Worm (Caenorhabditis elegans) whole organism, L4 larva: ENCODE data around the gene Y7A5A.5.

Experiments
- F10B5.3 ChIP-seq: sonication (generic microtip); optimal IDR thresholded peaks from 2 replicates; lab custom pipeline; 2016; ENCODE audit warnings: mild to moderate bottlenecking, missing genetic modification characterization, missing compliant biosample characterization
- F37D6.2 ChIP-seq: sonication (generic microtip); optimal IDR thresholded peaks from 2 replicates; lab custom pipeline; 2016; ENCODE audit warnings: mild to moderate bottlenecking, missing genetic modification characterization, missing compliant biosample characterization
- F44E2.7 ChIP-seq: fragments of 200-800 bp; sonication (Bioruptor generic); IDR thresholded peaks from 2 replicates; pipeline ENCODE4 v2.1.2; 2022; ENCODE audit warnings: missing genetic modification characterization, missing compliant biosample characterization
- F49E8.2 ChIP-seq: sonication (generic microtip); optimal IDR thresholded peaks from 2 replicates; lab custom pipeline; 2016; ENCODE audit warnings: missing compliant biosample characterization, mild to moderate bottlenecking, missing genetic modification characterization, borderline replicate concordance
- Y5F2A.4 ChIP-seq: fragments of 200-800 bp; sonication (Bioruptor generic); optimal IDR thresholded peaks from 2 replicates; lab custom pipeline; 2018; ENCODE audit warnings: mild to moderate bottlenecking, missing genetic modification characterization, missing compliant biosample characterization
- Y75B8A.6 ChIP-seq: fragments of 200-800 bp; sonication (Bioruptor generic); IDR thresholded peaks from 2 replicates; pipeline ENCODE4 v1.3.6; 2022; ENCODE audit warnings: missing genetic modification reagents, missing genetic modification characterization, missing compliant biosample characterization
- ZK337.2 ChIP-seq: fragments of 200-800 bp; sonication (Bioruptor generic); IDR thresholded peaks from 2 replicates; pipeline ENCODE4 v1.3.6; 2022; ENCODE audit warnings: missing genetic modification reagents, missing genetic modification characterization, missing compliant biosample characterization
- ZK546.5 ChIP-seq, 2 experiments: sonication (generic microtip); optimal IDR thresholded peaks; 2 replicates each; lab custom pipeline; 2017; ENCODE audit warnings: missing biosample characterization in 2 of 2, missing genetic modification characterization in 2 of 2
- aha-1 ChIP-seq: fragments of 150-350 bp; peaks from one replicate; lab custom pipeline; 2014; ENCODE audit warnings: missing biosample characterization, missing genetic modification characterization
- aly-2 ChIP-seq: sonication (generic microtip); optimal IDR thresholded peaks from 2 replicates; lab custom pipeline; 2018; ENCODE audit warnings: missing biosample characterization, missing genetic modification characterization
- ama-1 ChIP-seq: fragments of 150-350 bp; optimal IDR thresholded peaks from 2 replicates; lab custom pipeline; 2014; ENCODE audit warnings: inconsistent platforms, mixed read lengths
- arid-1 ChIP-seq: fragments of 200-800 bp; sonication (Bioruptor generic); conservative IDR thresholded peaks from 2 replicates; pipeline ENCODE4 v1.3.6; 2022; ENCODE audit warnings: missing genetic modification reagents, missing genetic modification characterization, missing compliant biosample characterization
- attf-4 ChIP-seq: sonication (generic microtip); optimal IDR thresholded peaks from 3 replicates; lab custom pipeline; 2017; ENCODE audit warnings: missing biosample characterization, missing genetic modification characterization
- ceh-20 ChIP-seq: fragments of 200-800 bp; sonication (Bioruptor generic); IDR thresholded peaks from 2 replicates; pipeline ENCODE4 v1.3.6; 2022; ENCODE audit warnings: missing genetic modification reagents, missing genetic modification characterization, missing compliant biosample characterization
- ceh-28 ChIP-seq: fragments of 150-350 bp; optimal IDR thresholded peaks from 2 replicates; lab custom pipeline; 2014; ENCODE audit warnings: missing biosample characterization, missing genetic modification reagents, missing genetic modification characterization
- ceh-32 ChIP-seq: sonication (generic microtip); optimal IDR thresholded peaks from 2 replicates; lab custom pipeline; 2016; ENCODE audit warnings: mild to moderate bottlenecking, missing genetic modification characterization, missing compliant biosample characterization; ENCODE audit not compliant: poor library complexity
- ceh-44 ChIP-seq: fragments of 200-800 bp; sonication (Bioruptor generic); IDR thresholded peaks from 2 replicates; pipeline ENCODE4 v1.3.6; 2022; ENCODE audit warnings: missing genetic modification reagents, missing genetic modification characterization, missing compliant biosample characterization
- ces-1 ChIP-seq: fragments of 150-350 bp; sonication (generic microtip); optimal IDR thresholded peaks from 4 replicates; lab custom pipeline; 2014; ENCODE audit warnings: missing biosample characterization, missing genetic modification reagents, missing genetic modification characterization
- cey-2 ChIP-seq: sonication (generic microtip); optimal IDR thresholded peaks from 3 replicates; lab custom pipeline; 2017; ENCODE audit warnings: missing genetic modification characterization, mild to moderate bottlenecking, missing compliant biosample characterization, antibody characterized with exemption, borderline replicate concordance; ENCODE audit not compliant: insufficient read depth
- ctbp-1 ChIP-seq: fragments of 200-800 bp; sonication (Bioruptor generic); IDR thresholded peaks from 2 replicates; pipeline ENCODE4 v1.3.6; 2022; ENCODE audit warnings: missing genetic modification reagents, missing genetic modification characterization, missing compliant biosample characterization
- daf-12 ChIP-seq: fragments of 150-350 bp; optimal IDR thresholded peaks from 2 replicates; lab custom pipeline; 2014; ENCODE audit warnings: missing biosample characterization, missing genetic modification reagents, missing genetic modification characterization
- daf-8 ChIP-seq: fragments of 200-800 bp; sonication (Bioruptor generic); IDR thresholded peaks from 2 replicates; pipeline ENCODE4 v1.3.6; 2022; ENCODE audit warnings: missing genetic modification characterization, missing compliant biosample characterization
- dmd-8 ChIP-seq: fragments of 200-800 bp; sonication (Bioruptor generic); IDR thresholded peaks from 2 replicates; pipeline ENCODE4 v1.3.6; 2022; ENCODE audit warnings: missing genetic modification characterization, missing compliant biosample characterization
- duxl-1 ChIP-seq: sonication (generic microtip); optimal IDR thresholded peaks from 2 replicates; lab custom pipeline; 2016; ENCODE audit warnings: mild to moderate bottlenecking, missing genetic modification characterization, moderate library complexity, missing compliant biosample characterization; ENCODE audit not compliant: poor library complexity
- fkh-10 ChIP-seq: fragments of 150-350 bp; optimal IDR thresholded peaks from 2 replicates; lab custom pipeline; 2014; ENCODE audit warnings: missing biosample characterization, missing genetic modification reagents, missing genetic modification characterization
- fos-1 ChIP-seq: fragments of 150-350 bp; optimal IDR thresholded peaks from 2 replicates; lab custom pipeline; 2014; ENCODE audit warnings: missing biosample characterization, missing genetic modification characterization
- hlh-11 ChIP-seq: fragments of 200-800 bp; sonication (Bioruptor generic); optimal IDR thresholded peaks from 2 replicates; lab custom pipeline; 2018; ENCODE audit warnings: mild to moderate bottlenecking, missing genetic modification characterization, missing compliant biosample characterization
- hlh-30 ChIP-seq: sonication (generic microtip); optimal IDR thresholded peaks from 2 replicates; lab custom pipeline; 2017; ENCODE audit warnings: antibody characterized with exemption, mild to moderate bottlenecking, missing genetic modification characterization, missing compliant biosample characterization; ENCODE audit not compliant: insufficient read depth
- hmg-1.1 ChIP-seq: fragments of 200-800 bp; sonication (Bioruptor generic); IDR thresholded peaks from 2 replicates; pipeline ENCODE4 v1.3.6; 2022; ENCODE audit warnings: missing genetic modification reagents, missing genetic modification characterization, missing compliant biosample characterization
- jun-1 ChIP-seq: fragments of 150-350 bp; optimal IDR thresholded peaks from 2 replicates; lab custom pipeline; 2014; ENCODE audit warnings: missing biosample characterization, missing genetic modification reagents, missing genetic modification characterization
- lir-3 ChIP-seq: sonication (generic microtip); optimal IDR thresholded peaks from 2 replicates; lab custom pipeline; 2016; ENCODE audit warnings: mild to moderate bottlenecking, missing genetic modification characterization, missing compliant biosample characterization
- lsy-2 ChIP-seq, 2 experiments: fragments of 150-350 bp in 1 of 2; sonication (generic microtip) in 1 of 2; optimal IDR thresholded peaks; 2 replicates each; lab custom pipeline; 2014 to 2017; ENCODE audit warnings: missing biosample characterization in 2 of 2, missing genetic modification characterization in 2 of 2
- madf-5 ChIP-seq, 2 experiments: fragments of 200-800 bp; sonication (Bioruptor generic); IDR thresholded peaks; 2 replicates each; pipeline ENCODE4 v1.3.6; 2022; ENCODE audit warnings: missing compliant biosample characterization in 2 of 2, missing genetic modification characterization in 2 of 2
- mdl-1 ChIP-seq, 2 experiments: fragments of 150-350 bp in 1 of 2; sonication (generic microtip) in 1 of 2; optimal IDR thresholded peaks; 2 replicates each; lab custom pipeline; 2014 to 2017; ENCODE audit warnings: missing biosample characterization in 2 of 2, missing genetic modification characterization in 2 of 2
- mes-2 ChIP-seq: sonication (generic microtip); optimal IDR thresholded peaks from 2 replicates; lab custom pipeline; 2016; ENCODE audit warnings: missing genotype, mild to moderate bottlenecking, missing genetic modification characterization, missing compliant biosample characterization; ENCODE audit not compliant: poor library complexity, severe bottlenecking
- nhr-10 ChIP-seq: fragments of 150-350 bp; optimal IDR thresholded peaks from 2 replicates; lab custom pipeline; 2014; ENCODE audit warnings: missing biosample characterization, missing genetic modification characterization
- nhr-102 ChIP-seq: sonication (generic microtip); optimal IDR thresholded peaks from 2 replicates; lab custom pipeline; 2016; ENCODE audit warnings: mild to moderate bottlenecking, missing genetic modification characterization, moderate library complexity, missing compliant biosample characterization
- nhr-11 ChIP-seq: fragments of 150-350 bp; optimal IDR thresholded peaks from 2 replicates; lab custom pipeline; 2014; ENCODE audit warnings: missing biosample characterization, missing genetic modification characterization
- nhr-237 ChIP-seq: sonication (generic microtip); optimal IDR thresholded peaks from 2 replicates; lab custom pipeline; 2017; ENCODE audit warnings: missing biosample characterization, missing genetic modification characterization
- nhr-25 ChIP-seq: sonication (generic microtip); optimal IDR thresholded peaks from 2 replicates; lab custom pipeline; 2017; ENCODE audit warnings: missing genetic modification characterization, mild to moderate bottlenecking, missing compliant biosample characterization, antibody characterized with exemption, moderate library complexity, borderline replicate concordance; ENCODE audit not compliant: insufficient read depth
- nhr-28 ChIP-seq: fragments of 150-350 bp; optimal IDR thresholded peaks from 2 replicates; lab custom pipeline; 2014; ENCODE audit warnings: missing biosample characterization, missing genetic modification characterization
- php-3 ChIP-seq: fragments of 200-800 bp; sonication (Bioruptor generic); IDR thresholded peaks from 2 replicates; pipeline ENCODE4 v1.3.6; 2022; ENCODE audit warnings: missing genetic modification reagents, missing genetic modification characterization, missing compliant biosample characterization
- set-16 ChIP-seq: fragments of 200-800 bp; sonication (Bioruptor generic); IDR thresholded peaks from 2 replicates; pipeline ENCODE4 v1.3.6; 2022; ENCODE audit warnings: missing genetic modification reagents, missing genetic modification characterization, missing compliant biosample characterization
- spr-1 ChIP-seq: sonication (generic microtip); optimal IDR thresholded peaks from 2 replicates; lab custom pipeline; 2016; ENCODE audit warnings: mild to moderate bottlenecking, missing genetic modification characterization, missing compliant biosample characterization
- spr-3 ChIP-seq: fragments of 200-800 bp; sonication (Bioruptor generic); optimal IDR thresholded peaks from 2 replicates; lab custom pipeline; 2018; ENCODE audit warnings: mild to moderate bottlenecking, missing genetic modification characterization, missing compliant biosample characterization
- tra-1 ChIP-seq: fragments of 200-800 bp; sonication (Bioruptor generic); IDR thresholded peaks from 2 replicates; pipeline ENCODE4 v1.3.6; 2022; ENCODE audit warnings: missing genetic modification reagents, missing genetic modification characterization, missing compliant biosample characterization
- unc-130 ChIP-seq: sonication (generic microtip); optimal IDR thresholded peaks from 2 replicates; lab custom pipeline; 2016; ENCODE audit warnings: missing genetic modification reagents, missing genetic modification characterization, missing compliant biosample characterization
- vab-7 ChIP-seq: fragments of 200-800 bp; sonication (Bioruptor generic); IDR thresholded peaks from 2 replicates; pipeline ENCODE4 v1.3.6; 2022; ENCODE audit warnings: missing genetic modification reagents, missing genetic modification characterization, missing compliant biosample characterization
- zfp-3 ChIP-seq: fragments of 200-800 bp; sonication (Bioruptor generic); conservative IDR thresholded peaks from 2 replicates; pipeline ENCODE4 v1.3.6; 2022; ENCODE audit warnings: missing genetic modification reagents, missing genetic modification characterization, missing compliant biosample characterization
- ztf-11 ChIP-seq: fragments of 150-350 bp; optimal IDR thresholded peaks from 2 replicates; lab custom pipeline; 2014; ENCODE audit warnings: missing biosample characterization, missing genetic modification characterization

The Y7A5A.5 gene

ce11 chrX:15741852-15742251 lies 44.8 kb downstream of the Y7A5A.5 start (continued):
- TF ChIP-seq fos-1 (tag; lab: Kevin White, UChicago), result no peak
- peak in 1 of 2 experiments; percentile 15 for TF ChIP-seq mdl-1 (tag; optimal IDR thresholded peaks at IDR 0.05; lab: Kevin White, UChicago)
- no peak for TF ChIP-seq ces-1 (GFP tag; lab: Kevin White, UChicago)
- peak; percentile 77 for TF ChIP-seq mes-2 (tag; lab: Kevin White, UChicago)
- TF ChIP-seq ceh-44 (GFP tag; lab: Robert Waterston, UW), result peak; percentile 89
- TF ChIP-seq attf-4 (tag; lab: Kevin White, UChicago), result no peak
- TF ChIP-seq aly-2 (tag; lab: Kevin White, UChicago), result no peak
- peak; percentile 68 for TF ChIP-seq nhr-102 (tag; lab: Kevin White, UChicago)
- TF ChIP-seq jun-1 (tag; lab: Kevin White, UChicago), result peak; percentile 43
- TF ChIP-seq zfp-3 (GFP tag; lab: Robert Waterston, UW), result no peak
- 0 out of 2 replicates have a peak, but pooled peaks have one; percentile 40 for TF ChIP-seq php-3 (GFP tag; lab: Robert Waterston, UW)
- TF ChIP-seq F37D6.2 (tag; lab: Kevin White, UChicago), result peak; percentile 67
- TF ChIP-seq F44E2.7 (GFP tag; lab: Robert Waterston, UW), result peak; percentile 62; the same call in 1 of the 2 replicates
- TF ChIP-seq nhr-10 (tag; lab: Kevin White, UChicago), result no peak
- TF ChIP-seq madf-5 (GFP tag; IDR thresholded peaks at IDR 0.05; lab: Robert Waterston, UW), result peak; percentile 82 to 84; a peak in 3 of 4 replicates
- no peak for TF ChIP-seq ZK546.5 (tag; optimal IDR thresholded peaks at IDR 0.05; lab: Kevin White, UChicago)
- peak; percentile 54 for TF ChIP-seq F49E8.2 (tag; lab: Kevin White, UChicago)
- TF ChIP-seq daf-8 (GFP tag; lab: Robert Waterston, UW), result peak; percentile 81; the same call in 1 of the 2 replicates
- peak; percentile 12 for TF ChIP-seq F10B5.3 (tag; lab: Kevin White, UChicago)
- no peak for TF ChIP-seq lsy-2 (tag; optimal IDR thresholded peaks at IDR 0.05; lab: Kevin White, UChicago)
- TF ChIP-seq ZK337.2 (GFP tag; lab: Robert Waterston, UW), result no peak
- no peak for TF ChIP-seq ceh-28
- TF ChIP-seq lir-3 (tag; lab: Kevin White, UChicago), result peak; percentile 41
- peak; percentile 21 for TF ChIP-seq unc-130 (GFP tag; lab: Kevin White, UChicago)
- peak; percentile 50 for TF ChIP-seq Y5F2A.4
- TF ChIP-seq duxl-1, result peak; percentile 82
- peak; percentile 39 for TF ChIP-seq fkh-10 (GFP tag; lab: Kevin White, UChicago)
- no peak for TF ChIP-seq cey-2
- TF ChIP-seq Y75B8A.6 (GFP tag; lab: Robert Waterston, UW), result 0 out of 2 replicates have a peak, but pooled peaks have one; percentile 67
- TF ChIP-seq nhr-237 (tag; lab: Kevin White, UChicago), result no peak
- no peak for TF ChIP-seq spr-3 (GFP tag; lab: Kevin White, UChicago)
- peak; percentile 68 for TF ChIP-seq hlh-30 (tag; lab: Kevin White, UChicago)
- TF ChIP-seq arid-1 (GFP tag; lab: Robert Waterston, UW), result peak; percentile 92
- peak; percentile 75 for TF ChIP-seq set-16
- TF ChIP-seq nhr-11, result peak; percentile 30
- TF ChIP-seq ctbp-1 (GFP tag; lab: Robert Waterston, UW), result peak; percentile 75
- peak; percentile 94 for TF ChIP-seq dmd-8
- peak; percentile 97 for TF ChIP-seq hmg-1.1 (GFP tag; lab: Robert Waterston, UW)
- peak; percentile 63 for TF ChIP-seq spr-1 (tag; lab: Kevin White, UChicago)
- no peak for TF ChIP-seq daf-12 (tag; lab: Kevin White, UChicago)
- TF ChIP-seq aha-1, result no peak
- TF ChIP-seq ceh-32 (tag; lab: Kevin White, UChicago), result no peak
- peak; percentile 74 for TF ChIP-seq hlh-11 (tag; lab: Kevin White, UChicago)
- TF ChIP-seq vab-7 (GFP tag; lab: Robert Waterston, UW), result peak; percentile 86
- TF ChIP-seq ceh-20 (GFP tag; lab: Robert Waterston, UW), result peak; percentile 84
- TF ChIP-seq nhr-25, result no peak
- no peak for TF ChIP-seq ztf-11 (tag; lab: Kevin White, UChicago)
- TF ChIP-seq nhr-28 (tag; lab: Kevin White, UChicago), result peak; percentile 39
- TF ChIP-seq tra-1 (GFP tag; lab: Robert Waterston, UW), result peak; percentile 75
- TF ChIP-seq ama-1 (lab: Kevin White, UChicago), result no peak
